Worm (Caenorhabditis elegans) whole organism, L1 larva: ENCODE results near the gene faah-1.
A peak's percentile ranks its signal among the peaks of the same experiment; 100 is the strongest.

ENCODE experiments used
- C16A3.4 ChIP-seq: fragments of 150-350 bp; optimal IDR thresholded peaks from 2 replicates; lab custom pipeline; 2014; ENCODE audit warnings: missing biosample characterization, missing genetic modification characterization
- C34B4.2 ChIP-seq: sonication (generic microtip); optimal IDR thresholded peaks from 2 replicates; lab custom pipeline; 2017; ENCODE audit warnings: mild to moderate bottlenecking, missing genetic modification characterization, missing compliant biosample characterization
- F16B12.6 ChIP-seq: fragments of 150-350 bp; optimal IDR thresholded peaks from 2 replicates; lab custom pipeline; 2014; ENCODE audit warnings: missing biosample characterization, missing genetic modification characterization
- alr-1 ChIP-seq: fragments of 200-800 bp; sonication (Bioruptor generic); optimal IDR thresholded peaks from 2 replicates; lab custom pipeline; 2018; ENCODE audit warnings: borderline replicate concordance, mild to moderate bottlenecking, missing genetic modification characterization, missing compliant biosample characterization
- aly-2 ChIP-seq: fragments of 150-350 bp; optimal IDR thresholded peaks from 2 replicates; lab custom pipeline; 2014; ENCODE audit warnings: missing biosample characterization, missing genetic modification characterization
- blmp-1 ChIP-seq: fragments of 150-350 bp; optimal IDR thresholded peaks from 2 replicates; lab custom pipeline; 2014; ENCODE audit warnings: missing biosample characterization, missing genetic modification characterization
- ceh-63 ChIP-seq: fragments of 200-800 bp; sonication (Bioruptor generic); optimal IDR thresholded peaks from 2 replicates; lab custom pipeline; 2018; ENCODE audit warnings: mild to moderate bottlenecking, missing genetic modification characterization, missing compliant biosample characterization
- ceh-8 ChIP-seq: fragments of 200-800 bp; sonication (Bioruptor generic); optimal IDR thresholded peaks from 2 replicates; lab custom pipeline; 2018; ENCODE audit warnings: mild to moderate bottlenecking, missing genetic modification characterization, moderate library complexity, missing compliant biosample characterization
- ceh-82 ChIP-seq, 3 experiments: fragments of 150-350 bp in 1 of 3; sonication (generic microtip) in 2 of 3; optimal IDR thresholded peaks; 2 replicates each; lab custom pipeline; 2014 to 2017; ENCODE audit warnings: missing biosample characterization in 3 of 3, missing genetic modification characterization in 3 of 3
- ces-1 ChIP-seq: fragments of 150-350 bp; optimal IDR thresholded peaks from 2 replicates; lab custom pipeline; 2014; ENCODE audit warnings: missing biosample characterization, missing genetic modification reagents, missing genetic modification characterization
- dpl-1 ChIP-seq, 3 experiments: fragments of 150-350 bp in 2 of 3; sonication (generic microtip) in 1 of 3; optimal IDR thresholded peaks; 2 replicates each; lab custom pipeline; 2014 to 2017; ENCODE audit warnings: missing biosample characterization in 3 of 3, missing genetic modification characterization in 3 of 3, missing genetic modification reagents in 3 of 3
- dsc-1 ChIP-seq: sonication (generic microtip); optimal IDR thresholded peaks from 2 replicates; lab custom pipeline; 2016; ENCODE audit warnings: mild to moderate bottlenecking, missing genetic modification characterization, missing compliant biosample characterization
- efl-1 ChIP-seq, 4 experiments: fragments of 150-350 bp; optimal IDR thresholded peaks in 3 of 4; peaks in 1 of 4; 1 replicate in 1 of 4; 2 replicates in 3 of 4; lab custom pipeline; 2014; ENCODE audit warnings: missing biosample characterization in 2 of 4, missing genetic modification characterization in 2 of 4, missing genetic modification reagents in 2 of 4
- efl-3 ChIP-seq: fragments of 200-800 bp; sonication (Bioruptor generic); optimal IDR thresholded peaks from 2 replicates; lab custom pipeline; 2018; ENCODE audit warnings: mild to moderate bottlenecking, missing genetic modification characterization, missing compliant biosample characterization
- egl-27 ChIP-seq, 2 experiments: fragments of 150-350 bp in 1 of 2; sonication (generic microtip); optimal IDR thresholded peaks; 3 replicates each; lab custom pipeline; 2017 to 2018; ENCODE audit warnings: missing biosample characterization in 2 of 2, missing genetic modification characterization in 2 of 2, missing genetic modification reagents in 2 of 2
- elt-2 ChIP-seq: sonication (generic microtip); optimal IDR thresholded peaks from 2 replicates; lab custom pipeline; 2016; ENCODE audit warnings: missing genetic modification characterization, mild to moderate bottlenecking, inconsistent platforms, missing compliant biosample characterization, missing genetic modification reagents
- elt-3 ChIP-seq, 6 experiments: fragments of 150-350 bp in 1 of 6; sonication (generic microtip); optimal IDR thresholded peaks; 2 replicates each; lab custom pipeline; 2017 to 2018; ENCODE audit warnings: missing biosample characterization in 6 of 6, missing genetic modification characterization in 6 of 6, inconsistent platforms in 1 of 6
- fkh-8 ChIP-seq: sonication (generic microtip); optimal IDR thresholded peaks from 2 replicates; lab custom pipeline; 2016; ENCODE audit warnings: mild to moderate bottlenecking, missing genetic modification characterization, missing compliant biosample characterization
- hlh-4 ChIP-seq: sonication (generic microtip); optimal IDR thresholded peaks from 2 replicates; lab custom pipeline; 2016; ENCODE audit warnings: mild to moderate bottlenecking, missing genetic modification characterization, missing compliant biosample characterization
- irx-1 ChIP-seq: sonication (generic microtip); optimal IDR thresholded peaks from 2 replicates; lab custom pipeline; 2016; ENCODE audit warnings: missing genetic modification characterization, missing compliant biosample characterization
- jun-1 ChIP-seq: fragments of 150-350 bp; optimal IDR thresholded peaks from 2 replicates; lab custom pipeline; 2014; ENCODE audit warnings: missing biosample characterization, missing genetic modification reagents, missing genetic modification characterization
- lin-14 ChIP-seq: fragments of 200-800 bp; sonication (Bioruptor generic); optimal IDR thresholded peaks from 2 replicates; lab custom pipeline; 2018; ENCODE audit warnings: mild to moderate bottlenecking, missing genetic modification characterization, moderate library complexity, missing compliant biosample characterization
- lin-35 ChIP-seq, 2 experiments: fragments of 150-350 bp; optimal IDR thresholded peaks; 2 replicates each; lab custom pipeline; 2014; ENCODE audit warnings: missing biosample characterization in 2 of 2, missing genetic modification characterization in 2 of 2, missing genetic modification reagents in 2 of 2
- lin-39 ChIP-seq: fragments of 150-350 bp; optimal IDR thresholded peaks from 2 replicates; lab custom pipeline; 2014; ENCODE audit warnings: missing biosample characterization, missing genetic modification reagents, missing genetic modification characterization
- lir-3 ChIP-seq: sonication (generic microtip); optimal IDR thresholded peaks from 2 replicates; lab custom pipeline; 2016; ENCODE audit warnings: mild to moderate bottlenecking, missing genetic modification characterization, moderate library complexity, missing compliant biosample characterization; ENCODE audit not compliant: poor library complexity
- lsy-2 ChIP-seq, 2 experiments: fragments of 150-350 bp; optimal IDR thresholded peaks; 2 replicates each; lab custom pipeline; 2014; ENCODE audit warnings: missing biosample characterization in 2 of 2, missing genetic modification characterization in 2 of 2
- mdl-1 ChIP-seq, 2 experiments: fragments of 150-350 bp; optimal IDR thresholded peaks; 2 replicates each; lab custom pipeline; 2014 to 2017; ENCODE audit warnings: missing biosample characterization in 2 of 2, missing genetic modification characterization in 2 of 2, inconsistent platforms in 1 of 2
- mep-1 ChIP-seq: fragments of 150-350 bp; optimal IDR thresholded peaks from 2 replicates; lab custom pipeline; 2014; ENCODE audit warnings: missing biosample characterization, missing genetic modification characterization
- nhr-11 ChIP-seq: fragments of 150-350 bp; optimal IDR thresholded peaks from 2 replicates; lab custom pipeline; 2014; ENCODE audit warnings: missing biosample characterization, missing genetic modification characterization
- nhr-12 ChIP-seq: sonication (generic microtip); optimal IDR thresholded peaks from 2 replicates; lab custom pipeline; 2017; ENCODE audit warnings: missing biosample characterization, missing genetic modification characterization
- nhr-20 ChIP-seq: sonication (generic microtip); optimal IDR thresholded peaks from 2 replicates; lab custom pipeline; 2016; ENCODE audit warnings: mild to moderate bottlenecking, missing genetic modification characterization, missing compliant biosample characterization
- nhr-28 ChIP-seq: fragments of 150-350 bp; optimal IDR thresholded peaks from 2 replicates; lab custom pipeline; 2014; ENCODE audit warnings: missing biosample characterization, missing genetic modification characterization
- nhr-47 ChIP-seq: sonication (generic microtip); optimal IDR thresholded peaks from 2 replicates; lab custom pipeline; 2016; ENCODE audit warnings: mild to moderate bottlenecking, missing genetic modification characterization, moderate library complexity, missing compliant biosample characterization
- nhr-71 ChIP-seq: sonication (generic microtip); optimal IDR thresholded peaks from 2 replicates; lab custom pipeline; 2016; ENCODE audit warnings: mild to moderate bottlenecking, missing genetic modification characterization, moderate library complexity, missing compliant biosample characterization
- nhr-76 ChIP-seq: sonication (generic microtip); optimal IDR thresholded peaks from 2 replicates; lab custom pipeline; 2017; ENCODE audit warnings: missing biosample characterization, missing genetic modification characterization
- nhr-77 ChIP-seq: fragments of 150-350 bp; optimal IDR thresholded peaks from 2 replicates; lab custom pipeline; 2014; ENCODE audit warnings: missing biosample characterization, missing genetic modification characterization
- nhr-84 ChIP-seq: sonication (generic microtip); optimal IDR thresholded peaks from 2 replicates; lab custom pipeline; 2017; ENCODE audit warnings: missing biosample characterization, missing genetic modification characterization
- nhr-90 ChIP-seq: sonication (generic microtip); optimal IDR thresholded peaks from 2 replicates; lab custom pipeline; 2016; ENCODE audit warnings: mild to moderate bottlenecking, missing genetic modification characterization, missing compliant biosample characterization; ENCODE audit not compliant: poor library complexity
- pax-3 ChIP-seq: fragments of 200-800 bp; sonication (Bioruptor generic); optimal IDR thresholded peaks from 2 replicates; lab custom pipeline; 2018; ENCODE audit warnings: mild to moderate bottlenecking, missing genetic modification characterization, moderate library complexity, missing compliant biosample characterization
- pqm-1 ChIP-seq: sonication (generic microtip); optimal IDR thresholded peaks from 3 replicates; lab custom pipeline; 2017; ENCODE audit warnings: missing biosample characterization, missing genetic modification characterization
- rnt-1 ChIP-seq: sonication (generic microtip); optimal IDR thresholded peaks from 2 replicates; lab custom pipeline; 2016; ENCODE audit warnings: mild to moderate bottlenecking, missing genetic modification characterization, moderate library complexity, missing compliant biosample characterization
- skn-1 ChIP-seq: fragments of 150-350 bp; optimal IDR thresholded peaks from 2 replicates; lab custom pipeline; 2014; ENCODE audit warnings: missing biosample characterization, missing genetic modification characterization
- snu-23 ChIP-seq: sonication (generic microtip); optimal IDR thresholded peaks from 2 replicates; lab custom pipeline; 2016; ENCODE audit warnings: missing genetic modification characterization, missing compliant biosample characterization
- sox-4 ChIP-seq: sonication (generic microtip); optimal IDR thresholded peaks from 2 replicates; lab custom pipeline; 2016; ENCODE audit warnings: missing genetic modification characterization, missing compliant biosample characterization
- swsn-7 ChIP-seq: sonication (generic microtip); optimal IDR thresholded peaks from 2 replicates; lab custom pipeline; 2016; ENCODE audit warnings: missing genetic modification characterization, missing compliant biosample characterization
- tlp-1 ChIP-seq: fragments of 150-350 bp; optimal IDR thresholded peaks from 2 replicates; lab custom pipeline; 2014; ENCODE audit warnings: missing biosample characterization, missing genetic modification characterization
- unc-62 ChIP-seq: fragments of 150-350 bp; optimal IDR thresholded peaks from 2 replicates; lab custom pipeline; 2014; ENCODE audit warnings: missing biosample characterization, missing genetic modification reagents, missing genetic modification characterization
- unc-98 ChIP-seq: fragments of 200-800 bp; sonication (Bioruptor generic); IDR thresholded peaks from 2 replicates; pipeline ENCODE4 v1.3.6; 2022; ENCODE audit warnings: missing genetic modification characterization, missing compliant biosample characterization
- xbp-1 ChIP-seq: sonication (generic microtip); optimal IDR thresholded peaks from 2 replicates; lab custom pipeline; 2016; ENCODE audit warnings: missing genetic modification characterization, missing compliant biosample characterization
- zip-4 ChIP-seq: fragments of 200-800 bp; sonication (Bioruptor generic); optimal IDR thresholded peaks from 2 replicates; lab custom pipeline; 2018; ENCODE audit warnings: mild to moderate bottlenecking, missing genetic modification characterization, moderate library complexity, missing compliant biosample characterization
- ztf-11 ChIP-seq, 2 experiments: sonication (generic microtip); optimal IDR thresholded peaks; 2 replicates each; lab custom pipeline; 2016 to 2017; ENCODE audit warnings: missing genetic modification characterization in 2 of 2, missing biosample characterization in 1 of 2, missing compliant biosample characterization in 1 of 2

faah-1 gene

ce11 chrIV:8159087-8159486, at the start of gene faah-1:
Gene faah-1 (plus strand): TSS chrIV:8159387.
- no peak for TF ChIP-seq egl-27 (tag; optimal IDR thresholded peaks at IDR 0.05; lab: Kevin White, UChicago)
- TF ChIP-seq elt-3 (tag; optimal IDR thresholded peaks at IDR 0.05; lab: Kevin White, UChicago), result no peak
- TF ChIP-seq nhr-76, result no peak
- TF ChIP-seq jun-1 (tag; lab: Kevin White, UChicago), result no peak
- no peak for TF ChIP-seq nhr-77
- TF ChIP-seq irx-1 (tag; lab: Kevin White, UChicago), result no peak
- no peak for TF ChIP-seq zip-4
- TF ChIP-seq unc-98, result no peak
- TF ChIP-seq ceh-8 (GFP tag; lab: Kevin White, UChicago), result no peak
- no peak for TF ChIP-seq lir-3 (tag; lab: Kevin White, UChicago)
- no peak for TF ChIP-seq C16A3.4 (tag; lab: Kevin White, UChicago)
- TF ChIP-seq ceh-63 (GFP tag; lab: Kevin White, UChicago), result no peak
- TF ChIP-seq alr-1 (tag; lab: Kevin White, UChicago), result no peak
- TF ChIP-seq C34B4.2 (tag; lab: Kevin White, UChicago), result no peak
- no peak for TF ChIP-seq elt-2 (tag; lab: Kevin White, UChicago)
- TF ChIP-seq, all 84 proteins: peak for 0

DNA sequence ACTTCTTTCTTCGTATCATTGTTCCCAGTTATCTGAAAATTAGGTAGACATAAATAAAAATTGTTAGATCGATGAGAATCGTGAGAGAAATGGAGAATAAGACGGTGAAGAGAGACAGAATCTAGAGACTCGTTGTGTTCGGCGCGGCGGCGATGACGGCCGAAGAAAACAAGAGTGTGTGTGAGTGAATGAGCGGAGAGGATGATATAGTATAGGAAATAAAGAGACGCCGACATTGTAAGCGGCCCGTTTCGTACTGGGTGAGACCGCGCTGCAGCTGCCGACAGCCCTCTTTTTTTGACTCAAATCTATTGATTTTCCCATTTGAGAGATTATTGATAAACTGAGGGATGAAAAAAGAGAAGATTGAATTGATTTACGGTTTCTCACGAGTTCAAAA, 47.0 kb upstream of the faah-1 start, which contains the start of gene Y42H9AR.4:
Y42H9AR.4 (minus strand) TSS at position 32 of the 400 bp plus-strand sequence.
- no peak for TF ChIP-seq nhr-47 (tag; lab: Kevin White, UChicago)
- no peak for TF ChIP-seq nhr-90 (tag; lab: Kevin White, UChicago)
- peak; percentile 43 for TF ChIP-seq rnt-1 (tag; lab: Kevin White, UChicago)
- peak in 1 of 3 experiments; percentile 38 for TF ChIP-seq ceh-82 (tag; optimal IDR thresholded peaks at IDR 0.05; lab: Kevin White, UChicago)
- no peak for TF ChIP-seq nhr-76
- TF ChIP-seq nhr-11 (tag; lab: Kevin White, UChicago), result peak; percentile 16
- TF ChIP-seq blmp-1 (tag; lab: Kevin White, UChicago), result peak; percentile 56
- peak; percentile 30 for TF ChIP-seq nhr-71 (tag; lab: Kevin White, UChicago)
- peak; percentile 36 for TF ChIP-seq F16B12.6
- TF ChIP-seq lir-3 (tag; lab: Kevin White, UChicago), result no peak
- TF ChIP-seq hlh-4 (tag; lab: Kevin White, UChicago), result no peak
- TF ChIP-seq nhr-12 (tag; lab: Kevin White, UChicago), result no peak
- no peak for TF ChIP-seq ztf-11 (tag; optimal IDR thresholded peaks at IDR 0.05; lab: Kevin White, UChicago)
- TF ChIP-seq lin-35 (GFP tag; optimal IDR thresholded peaks at IDR 0.05; lab: Kevin White, UChicago), result peak in 1 of 2 experiments; percentile 8
- no peak for TF ChIP-seq lin-39
- peak; percentile 35 for TF ChIP-seq mep-1
- TF ChIP-seq elt-2 (tag; lab: Kevin White, UChicago), result no peak
- peak in 1 of 2 experiments; percentile 3 for TF ChIP-seq mdl-1 (tag; optimal IDR thresholded peaks at IDR 0.05; lab: Kevin White, UChicago)
- TF ChIP-seq dpl-1 (GFP tag; optimal IDR thresholded peaks at IDR 0.05; lab: Kevin White, UChicago), result no peak
- TF ChIP-seq pqm-1 (tag; lab: Kevin White, UChicago), result no peak
- TF ChIP-seq efl-1 (optimal IDR thresholded peaks at IDR 0.05; lab: Kevin White, UChicago), result peak in 1 of 2 experiments; percentile 16
- TF ChIP-seq efl-1 (GFP tag; optimal IDR thresholded peaks at IDR 0.05 in 1 of 2; lab: Kevin White, UChicago), result peak in 1 of 2 experiments; percentile 73
- TF ChIP-seq ces-1 (GFP tag; lab: Kevin White, UChicago), result no peak
- TF ChIP-seq pax-3 (tag; lab: Kevin White, UChicago), result no peak
- no peak for TF ChIP-seq unc-62 (GFP tag; lab: Kevin White, UChicago)
- TF ChIP-seq swsn-7, result no peak
- peak; percentile 57 for TF ChIP-seq snu-23 (GFP tag; lab: Kevin White, UChicago)
- no peak for TF ChIP-seq aly-2 (tag; lab: Kevin White, UChicago)
- TF ChIP-seq nhr-84 (tag; lab: Kevin White, UChicago), result no peak
- no peak for TF ChIP-seq efl-3 (GFP tag; lab: Kevin White, UChicago)
- peak; percentile 80 for TF ChIP-seq lin-14 (GFP tag; lab: Kevin White, UChicago)
- TF ChIP-seq tlp-1, result no peak
- TF ChIP-seq fkh-8, result peak; percentile 4
- TF ChIP-seq nhr-28 (tag; lab: Kevin White, UChicago), result no peak
- no peak for TF ChIP-seq sox-4 (tag; lab: Kevin White, UChicago)
- peak; percentile 22 for TF ChIP-seq skn-1 (tag; lab: Kevin White, UChicago)
- TF ChIP-seq nhr-20 (tag; lab: Kevin White, UChicago), result peak; percentile 38
- TF ChIP-seq lsy-2 (tag; optimal IDR thresholded peaks at IDR 0.05; lab: Kevin White, UChicago), result peak; percentile 13
- no peak for TF ChIP-seq xbp-1
- no peak for TF ChIP-seq dsc-1 (tag; lab: Kevin White, UChicago)
